Worm (Caenorhabditis elegans): ENCODE data around the gene H24K24.2.

- TF ChIP-seq lsy-2 (tag; optimal IDR thresholded peaks at IDR 0.05) (no peak), snpc-4 (tag; optimal IDR thresholded peaks at IDR 0.05) (no peak), pha-4 (tag; optimal IDR thresholded peaks at IDR 0.05) (no peak), unc-62 (GFP tag; optimal IDR thresholded peaks at IDR 0.05) (no peak), nhr-12 (tag; optimal IDR thresholded peaks at IDR 0.05) (no peak)
Measured at ce11 chrV:911474-911873, 6.1 kb upstream of the H24K24.2 start, which contains the start of gene adh-5.

All from whole organism, mixed stage, embryonic.